Fruit fly (Drosophila melanogaster) whole organism, embryonic: Measurements from ENCODE around the gene sky.

Source experiments
- Adf1 ChIP-seq: fragments of 200-800 bp; sonication (Bioruptor generic); IDR thresholded peaks from 2 replicates; pipeline ENCODE4 v1.3.6; 2022; ENCODE audit warnings: missing biosample characterization, missing genetic modification characterization
- CG17186 ChIP-seq: fragments of 200-800 bp; sonication (Bioruptor generic); optimal IDR thresholded peaks from 3 replicates; lab custom pipeline; 2017; ENCODE audit warnings: missing biosample characterization, missing genetic modification reagents, missing genetic modification characterization
- CG18262 ChIP-seq: fragments of 200-800 bp; optimal IDR thresholded peaks from 3 replicates; lab custom pipeline; 2019; ENCODE audit warnings: missing biosample characterization, mild to moderate bottlenecking, missing genetic modification characterization, moderate library complexity
- CG7786 ChIP-seq: fragments of 200-800 bp; sonication (Bioruptor generic); optimal IDR thresholded peaks from 2 replicates; lab custom pipeline; 2016; ENCODE audit warnings: missing biosample characterization, missing genetic modification characterization
- Rx ChIP-seq: fragments of 200-800 bp; sonication (Bioruptor generic); IDR thresholded peaks from 2 replicates; pipeline ENCODE4 v1.3.6; 2022; ENCODE audit warnings: missing biosample characterization, missing genetic modification characterization
- cg ChIP-seq: fragments of 200-800 bp; sonication (Bioruptor generic); optimal IDR thresholded peaks from 3 replicates; lab custom pipeline; 2019; ENCODE audit warnings: missing biosample characterization, mild to moderate bottlenecking, missing genetic modification characterization, moderate library complexity
- shn ChIP-seq: fragments of 200-800 bp; sonication (Bioruptor generic); optimal IDR thresholded peaks from 3 replicates; lab custom pipeline; 2016; ENCODE audit warnings: missing biosample characterization, missing genetic modification characterization
- slp2 ChIP-seq: fragments of 200-800 bp; sonication (Bioruptor generic); optimal IDR thresholded peaks from 2 replicates; lab custom pipeline; 2016; ENCODE audit warnings: missing biosample characterization, missing genetic modification characterization

- TF ChIP-seq slp2 (GFP tag; lab: Kevin White, UChicago) (no peak), CG18262 (no peak), CG7786 (GFP tag; lab: Kevin White, UChicago) (no peak), shn (no peak), CG17186 (GFP tag; lab: Kevin White, UChicago) (no peak), Rx (GFP tag; lab: Robert Waterston, UW) (no peak), cg (no peak), Adf1 (GFP tag; lab: Robert Waterston, UW) (no peak)
Observed at dm6 chr2L:20911374-20911773, 7.4 kb downstream of the sky start.
